Worm (Caenorhabditis elegans) whole organism, L4 larva: ENCODE results near the gene K08F9.4.
"Not testable (repeated sequence)": the region's sequence is repeated elsewhere in the genome, so short reads cannot be mapped to it uniquely, and the experiment has no call there.

Source experiments
- T26A8.4 ChIP-seq: fragments of 200-800 bp; sonication (Bioruptor generic); IDR thresholded peaks from 2 replicates; pipeline ENCODE4 v1.3.6; 2022; ENCODE audit warnings: missing genetic modification characterization, missing compliant biosample characterization
- Y5F2A.4 ChIP-seq: fragments of 200-800 bp; sonication (Bioruptor generic); optimal IDR thresholded peaks from 2 replicates; lab custom pipeline; 2018; ENCODE audit warnings: mild to moderate bottlenecking, missing genetic modification characterization, missing compliant biosample characterization
- daf-12 ChIP-seq: fragments of 150-350 bp; optimal IDR thresholded peaks from 2 replicates; lab custom pipeline; 2014; ENCODE audit warnings: missing biosample characterization, missing genetic modification reagents, missing genetic modification characterization
- dpl-1 ChIP-seq: fragments of 150-350 bp; optimal IDR thresholded peaks from 2 replicates; lab custom pipeline; 2014; ENCODE audit warnings: missing biosample characterization, missing genetic modification reagents, missing genetic modification characterization
- egl-27 ChIP-seq: sonication (generic microtip); optimal IDR thresholded peaks from 3 replicates; lab custom pipeline; 2017; ENCODE audit warnings: missing biosample characterization, missing genetic modification reagents, missing genetic modification characterization
- hif-1 ChIP-seq, 2 experiments: sonication (generic microtip); optimal IDR thresholded peaks; 2 replicates each; lab custom pipeline; 2016 to 2017; ENCODE audit warnings: missing compliant biosample characterization in 2 of 2, missing genetic modification characterization in 2 of 2, missing genetic modification reagents in 2 of 2, missing genotype in 2 of 2, mild to moderate bottlenecking in 1 of 2
- hlh-30 ChIP-seq: sonication (generic microtip); optimal IDR thresholded peaks from 2 replicates; lab custom pipeline; 2017; ENCODE audit warnings: antibody characterized with exemption, mild to moderate bottlenecking, missing genetic modification characterization, missing compliant biosample characterization; ENCODE audit not compliant: insufficient read depth
- lsy-2 ChIP-seq, 2 experiments: fragments of 150-350 bp in 1 of 2; sonication (generic microtip) in 1 of 2; optimal IDR thresholded peaks; 2 replicates each; lab custom pipeline; 2014 to 2017; ENCODE audit warnings: missing biosample characterization in 2 of 2, missing genetic modification characterization in 2 of 2
- mdl-1 ChIP-seq, 2 experiments: fragments of 150-350 bp in 1 of 2; sonication (generic microtip) in 1 of 2; optimal IDR thresholded peaks; 2 replicates each; lab custom pipeline; 2014 to 2017; ENCODE audit warnings: missing biosample characterization in 2 of 2, missing genetic modification characterization in 2 of 2
- nhr-11 ChIP-seq: fragments of 150-350 bp; optimal IDR thresholded peaks from 2 replicates; lab custom pipeline; 2014; ENCODE audit warnings: missing biosample characterization, missing genetic modification characterization
- nhr-25 ChIP-seq: sonication (generic microtip); optimal IDR thresholded peaks from 2 replicates; lab custom pipeline; 2017; ENCODE audit warnings: missing genetic modification characterization, mild to moderate bottlenecking, missing compliant biosample characterization, antibody characterized with exemption, moderate library complexity, borderline replicate concordance; ENCODE audit not compliant: insufficient read depth
- php-3 ChIP-seq: fragments of 200-800 bp; sonication (Bioruptor generic); IDR thresholded peaks from 2 replicates; pipeline ENCODE4 v1.3.6; 2022; ENCODE audit warnings: missing genetic modification reagents, missing genetic modification characterization, missing compliant biosample characterization
- unc-62 ChIP-seq, 3 experiments: fragments of 150-350 bp in 1 of 3; sonication (generic microtip); optimal IDR thresholded peaks in 2 of 3; peaks in 1 of 3; 1 replicate in 1 of 3; 2 replicates in 2 of 3; lab custom pipeline; 2014 to 2017; ENCODE audit warnings: missing biosample characterization in 3 of 3, missing genetic modification characterization in 3 of 3, missing genetic modification reagents in 3 of 3, missing genotype in 1 of 3

DNA sequence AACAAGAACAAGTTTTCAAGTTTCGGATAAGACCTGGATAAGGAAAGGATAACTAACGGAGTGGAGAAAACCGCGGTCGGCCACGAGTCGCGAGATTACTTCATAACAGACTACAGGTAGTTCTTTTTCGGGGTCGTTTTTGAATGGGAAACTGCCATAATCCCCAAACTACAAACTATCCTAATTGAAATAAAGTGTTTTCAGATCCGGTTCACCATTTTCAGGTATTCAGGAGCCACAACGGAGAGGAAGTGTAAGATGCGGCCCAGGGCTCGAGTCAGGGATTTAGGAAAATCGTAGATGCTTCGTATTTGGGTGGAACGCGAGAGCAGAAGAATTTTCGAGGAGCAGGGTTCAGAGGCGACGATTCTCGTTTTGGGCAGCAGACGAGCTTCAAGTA, 27.9 kb upstream of the K08F9.4 start, which contains the start of gene T01G5.8:
- TF ChIP-seq Y5F2A.4 (GFP tag; lab: Kevin White, UChicago); unc-62 (GFP tag; optimal IDR thresholded peaks at IDR 0.05 in 1 of 2; lab: Kevin White, UChicago); unc-62 (tag; optimal IDR thresholded peaks at IDR 0.05; lab: Kevin White, UChicago); T26A8.4; nhr-11 (tag; lab: Kevin White, UChicago); dpl-1 (GFP tag; lab: Kevin White, UChicago); php-3 (GFP tag; lab: Robert Waterston, UW); mdl-1 (tag; optimal IDR thresholded peaks at IDR 0.05; lab: Kevin White, UChicago); hlh-30; egl-27; lsy-2 (tag; optimal IDR thresholded peaks at IDR 0.05; lab: Kevin White, UChicago); hif-1 (tag; optimal IDR thresholded peaks at IDR 0.05; lab: Kevin White, UChicago); daf-12 (tag; lab: Kevin White, UChicago); nhr-25 (tag; lab: Kevin White, UChicago): not testable (repeated sequence)
